Worm (Caenorhabditis elegans) whole organism, L3 larva: Measurements from ENCODE around the gene F58F9.3.

Experiments used
- fkh-10 ChIP-seq: sonication (generic microtip); optimal IDR thresholded peaks from 2 replicates; lab custom pipeline; 2017; ENCODE audit warnings: missing biosample characterization, missing genetic modification reagents, missing genetic modification characterization
- fos-1 ChIP-seq: fragments of 150-350 bp; optimal IDR thresholded peaks from 2 replicates; lab custom pipeline; 2014; ENCODE audit warnings: missing biosample characterization, missing genetic modification characterization
- lin-15B ChIP-seq: fragments of 150-350 bp; optimal IDR thresholded peaks from 2 replicates; lab custom pipeline; 2014; ENCODE audit warnings: missing biosample characterization, missing genetic modification characterization
- nhr-11 ChIP-seq: fragments of 150-350 bp; optimal IDR thresholded peaks from 2 replicates; lab custom pipeline; 2014; ENCODE audit warnings: missing biosample characterization, missing genetic modification characterization
- nhr-237 ChIP-seq: fragments of 150-350 bp; optimal IDR thresholded peaks from 2 replicates; lab custom pipeline; 2014; ENCODE audit warnings: missing biosample characterization, missing genetic modification characterization
- nhr-25 ChIP-seq: sonication (generic microtip); optimal IDR thresholded peaks from 2 replicates; lab custom pipeline; 2017; ENCODE audit warnings: missing biosample characterization, missing genetic modification characterization
- nhr-67 ChIP-seq: fragments of 150-350 bp; optimal IDR thresholded peaks from 2 replicates; lab custom pipeline; 2014; ENCODE audit warnings: missing biosample characterization, missing genetic modification characterization
- snpc-4 ChIP-seq: fragments of 150-350 bp; optimal IDR thresholded peaks from 2 replicates; lab custom pipeline; 2014; ENCODE audit warnings: missing biosample characterization, missing genetic modification characterization
- unc-39 ChIP-seq: sonication (generic microtip); optimal IDR thresholded peaks from 4 replicates; lab custom pipeline; 2017; ENCODE audit warnings: missing biosample characterization, missing genetic modification characterization
- ztf-11 ChIP-seq: fragments of 150-350 bp; optimal IDR thresholded peaks from 2 replicates; lab custom pipeline; 2014; ENCODE audit warnings: missing biosample characterization, missing genetic modification characterization
- ztf-4 ChIP-seq: fragments of 150-350 bp; optimal IDR thresholded peaks from 2 replicates; lab custom pipeline; 2014; ENCODE audit warnings: missing biosample characterization, missing genetic modification characterization

DNA sequence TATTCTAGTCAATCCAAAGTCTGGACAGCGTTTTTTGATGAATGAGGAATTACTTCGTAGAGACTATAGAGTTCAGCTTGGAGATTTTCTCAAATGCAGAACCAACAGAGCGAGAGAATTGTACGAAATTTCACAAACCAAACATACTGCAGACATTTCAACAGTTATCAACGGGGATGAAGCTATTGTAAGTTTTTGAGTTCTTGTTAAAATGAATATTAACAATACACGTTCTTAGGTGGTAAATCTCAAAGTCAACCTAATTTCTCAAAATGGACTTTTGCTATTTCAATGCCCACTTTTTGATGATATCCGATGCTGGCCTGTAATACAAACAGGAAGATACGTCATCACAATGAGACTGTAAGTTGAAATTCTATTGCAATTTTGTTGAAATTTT lies 15.5 kb upstream of the F58F9.3 start:
- TF ChIP-seq nhr-237 (tag; lab: Kevin White, UChicago) = no peak
- no peak for TF ChIP-seq snpc-4 (tag; lab: Kevin White, UChicago)
- no peak for TF ChIP-seq nhr-67 (tag; lab: Kevin White, UChicago)
- no peak for TF ChIP-seq ztf-11
- TF ChIP-seq fos-1 (tag; lab: Kevin White, UChicago) = no peak
- TF ChIP-seq fkh-10 (GFP tag; lab: Kevin White, UChicago) = no peak
- TF ChIP-seq unc-39 (tag; lab: Kevin White, UChicago) = no peak
- no peak for TF ChIP-seq lin-15B (tag; lab: Kevin White, UChicago)
- no peak for TF ChIP-seq ztf-4 (tag; lab: Kevin White, UChicago)
- TF ChIP-seq nhr-11 (tag; lab: Kevin White, UChicago) = no peak
- TF ChIP-seq nhr-25 (tag; lab: Kevin White, UChicago) = no peak
